Worm (Caenorhabditis elegans) whole organism, L3 larva: ENCODE measurements around the gene nhr-236.

Source experiments
- R02D3.7 ChIP-seq: fragments of 150-350 bp; optimal IDR thresholded peaks from 2 replicates; lab custom pipeline; 2014; ENCODE audit warnings: missing biosample characterization, missing genetic modification characterization
- ZK546.5 ChIP-seq: sonication (generic microtip); optimal IDR thresholded peaks from 2 replicates; lab custom pipeline; 2017; ENCODE audit warnings: missing biosample characterization, missing genetic modification characterization
- ama-1 ChIP-seq: fragments of 150-350 bp; optimal IDR thresholded peaks from 2 replicates; lab custom pipeline; 2018
- ceh-16 ChIP-seq: sonication (generic microtip); optimal IDR thresholded peaks from 2 replicates; lab custom pipeline; 2017; ENCODE audit warnings: missing biosample characterization, missing genetic modification characterization
- ceh-28 ChIP-seq: fragments of 150-350 bp; optimal IDR thresholded peaks from 2 replicates; lab custom pipeline; 2014; ENCODE audit warnings: missing biosample characterization, missing genetic modification reagents, missing genetic modification characterization
- ceh-9 ChIP-seq: sonication (generic microtip); optimal IDR thresholded peaks from 2 replicates; lab custom pipeline; 2018; ENCODE audit warnings: missing biosample characterization, missing genetic modification characterization
- egl-27 ChIP-seq: sonication (generic microtip); optimal IDR thresholded peaks from 4 replicates; lab custom pipeline; 2017; ENCODE audit warnings: missing biosample characterization, missing genetic modification reagents, missing genetic modification characterization
- elt-1 ChIP-seq: fragments of 150-350 bp; optimal IDR thresholded peaks from 2 replicates; lab custom pipeline; 2014; ENCODE audit warnings: missing biosample characterization, missing genetic modification characterization
- elt-2 ChIP-seq: sonication (generic microtip); optimal IDR thresholded peaks from 2 replicates; lab custom pipeline; 2016; ENCODE audit warnings: missing genetic modification reagents, mild to moderate bottlenecking, missing genetic modification characterization, missing compliant biosample characterization
- elt-3 ChIP-seq, 3 experiments: fragments of 150-350 bp in 1 of 3; sonication (generic microtip) in 2 of 3; optimal IDR thresholded peaks; 2 replicates in 2 of 3; 4 replicates in 1 of 3; lab custom pipeline; 2014 to 2017; ENCODE audit warnings: missing biosample characterization in 3 of 3, missing genetic modification characterization in 3 of 3
- eor-1 ChIP-seq, 2 experiments: fragments of 150-350 bp; optimal IDR thresholded peaks; 2 replicates each; lab custom pipeline; 2014 to 2018; ENCODE audit warnings: missing biosample characterization in 2 of 2, missing genetic modification characterization in 2 of 2
- fkh-10 ChIP-seq: sonication (generic microtip); optimal IDR thresholded peaks from 2 replicates; lab custom pipeline; 2017; ENCODE audit warnings: missing biosample characterization, missing genetic modification reagents, missing genetic modification characterization
- fkh-2 ChIP-seq: fragments of 150-350 bp; optimal IDR thresholded peaks from 2 replicates; lab custom pipeline; 2014; ENCODE audit warnings: missing biosample characterization, missing genetic modification reagents, missing genetic modification characterization
- hmg-11 ChIP-seq: sonication (generic microtip); optimal IDR thresholded peaks from 2 replicates; lab custom pipeline; 2016; ENCODE audit warnings: missing genetic modification characterization, missing compliant biosample characterization
- jun-1 ChIP-seq: fragments of 150-350 bp; optimal IDR thresholded peaks from 2 replicates; lab custom pipeline; 2014; ENCODE audit warnings: missing biosample characterization, missing genetic modification reagents, missing genetic modification characterization
- lin-15B ChIP-seq: fragments of 150-350 bp; optimal IDR thresholded peaks from 2 replicates; lab custom pipeline; 2014; ENCODE audit warnings: missing biosample characterization, missing genetic modification characterization
- mml-1 ChIP-seq: fragments of 150-350 bp; sonication (generic microtip); optimal IDR thresholded peaks from 3 replicates; lab custom pipeline; 2014; ENCODE audit warnings: missing biosample characterization, missing genetic modification characterization
- nfya-1 ChIP-seq: sonication (generic microtip); optimal IDR thresholded peaks from 2 replicates; lab custom pipeline; 2017; ENCODE audit warnings: missing genetic modification characterization, mild to moderate bottlenecking, missing compliant biosample characterization, antibody characterized with exemption, moderate library complexity; ENCODE audit not compliant: insufficient read depth
- nhr-11 ChIP-seq: fragments of 150-350 bp; optimal IDR thresholded peaks from 2 replicates; lab custom pipeline; 2014; ENCODE audit warnings: missing biosample characterization, missing genetic modification characterization
- nhr-23 ChIP-seq: fragments of 150-350 bp; optimal IDR thresholded peaks from 2 replicates; lab custom pipeline; 2014; ENCODE audit warnings: missing biosample characterization, missing genetic modification reagents, missing genetic modification characterization
- nhr-43 ChIP-seq: sonication (generic microtip); optimal IDR thresholded peaks from 2 replicates; lab custom pipeline; 2016; ENCODE audit warnings: mild to moderate bottlenecking, missing genetic modification characterization, missing compliant biosample characterization; ENCODE audit not compliant: poor library complexity, severe bottlenecking
- nhr-76 ChIP-seq: fragments of 150-350 bp; sonication (generic microtip); optimal IDR thresholded peaks from 5 replicates; lab custom pipeline; 2014; ENCODE audit warnings: missing biosample characterization, missing genetic modification characterization
- nhr-77 ChIP-seq: fragments of 150-350 bp; optimal IDR thresholded peaks from 2 replicates; lab custom pipeline; 2014; ENCODE audit warnings: missing biosample characterization, missing genetic modification characterization
- sea-2 ChIP-seq: fragments of 150-350 bp; sonication (generic microtip); optimal IDR thresholded peaks from 4 replicates; lab custom pipeline; 2014; ENCODE audit warnings: missing biosample characterization, missing genetic modification reagents, missing genetic modification characterization
- skn-1 ChIP-seq: fragments of 150-350 bp; optimal IDR thresholded peaks from 2 replicates; lab custom pipeline; 2014; ENCODE audit warnings: missing biosample characterization, missing genetic modification characterization
- snpc-4 ChIP-seq: fragments of 150-350 bp; optimal IDR thresholded peaks from 2 replicates; lab custom pipeline; 2014; ENCODE audit warnings: missing biosample characterization, missing genetic modification characterization
- tbx-2 ChIP-seq: sonication (generic microtip); optimal IDR thresholded peaks from 2 replicates; lab custom pipeline; 2016; ENCODE audit warnings: mild to moderate bottlenecking, missing genetic modification characterization, missing compliant biosample characterization
- unc-39 ChIP-seq: sonication (generic microtip); optimal IDR thresholded peaks from 4 replicates; lab custom pipeline; 2017; ENCODE audit warnings: missing biosample characterization, missing genetic modification characterization
- unc-62 ChIP-seq: fragments of 150-350 bp; sonication (generic microtip); optimal IDR thresholded peaks from 4 replicates; lab custom pipeline; 2014; ENCODE audit warnings: missing biosample characterization, missing genetic modification reagents, missing genetic modification characterization
- zag-1 ChIP-seq: fragments of 150-350 bp; optimal IDR thresholded peaks from 2 replicates; lab custom pipeline; 2014; ENCODE audit warnings: missing biosample characterization, missing genetic modification characterization
- ztf-4 ChIP-seq: fragments of 150-350 bp; optimal IDR thresholded peaks from 2 replicates; lab custom pipeline; 2014; ENCODE audit warnings: missing biosample characterization, missing genetic modification characterization

nhr-236 gene

DNA sequence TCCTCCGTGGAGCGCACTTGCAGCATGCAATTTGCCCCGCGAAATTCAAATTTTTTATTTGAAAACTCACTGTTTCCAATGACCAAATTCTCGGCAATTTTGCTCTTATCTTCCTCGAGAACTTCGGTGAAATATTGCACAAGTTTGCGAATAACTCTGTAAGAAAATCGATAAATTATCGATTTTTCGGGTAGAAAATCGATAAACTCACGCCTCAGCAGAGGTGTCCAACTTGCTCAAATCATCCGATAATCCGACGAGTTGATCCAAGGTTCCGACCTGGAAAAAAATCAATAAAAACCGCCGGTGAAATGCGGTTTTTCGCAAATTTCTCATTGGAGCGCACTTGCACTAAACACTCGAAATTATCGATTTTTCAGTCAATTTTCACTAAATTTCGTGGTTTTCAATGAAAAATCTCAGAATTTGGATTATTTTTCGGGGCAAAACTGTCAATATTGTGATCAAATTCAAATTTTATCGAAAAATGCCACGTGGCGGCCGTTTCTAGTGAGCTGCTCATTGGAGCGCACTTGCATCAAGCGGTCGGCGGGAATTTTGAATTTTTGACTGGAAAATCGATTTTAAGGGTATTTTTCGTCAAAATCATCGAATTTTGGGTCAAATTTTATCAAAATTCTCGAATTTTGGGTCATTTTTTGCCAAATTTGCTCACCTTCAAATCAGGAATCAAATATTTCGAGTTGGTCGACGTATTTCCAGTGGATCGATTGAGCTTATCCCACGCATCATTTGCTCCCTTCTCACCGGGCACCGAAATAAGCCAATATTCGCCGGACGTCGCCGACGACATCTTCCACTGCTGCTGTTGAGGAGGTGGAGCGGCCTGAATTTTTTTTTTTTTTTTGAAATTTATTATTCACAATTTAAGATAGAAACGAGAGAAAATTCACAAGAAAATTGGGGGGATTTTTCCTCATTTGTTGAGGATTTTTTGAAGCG, 15.4 kb downstream of the nhr-236 start, which contains the start of gene vha-11:
TSS of gene vha-11 (minus strand) at position 847 of the 963 bp plus-strand sequence.
- TF ChIP-seq ceh-28 (tag; lab: Kevin White, UChicago) (peak; percentile 86), unc-62 (GFP tag; lab: Kevin White, UChicago) (no peak), ama-1 (lab: Kevin White, UChicago) (peak; percentile 44), nhr-23 (no peak), lin-15B (peak; percentile 1), elt-2 (peak; percentile 1), fkh-10 (no peak), nhr-43 (tag; lab: Kevin White, UChicago) (peak; percentile 1)

DNA sequence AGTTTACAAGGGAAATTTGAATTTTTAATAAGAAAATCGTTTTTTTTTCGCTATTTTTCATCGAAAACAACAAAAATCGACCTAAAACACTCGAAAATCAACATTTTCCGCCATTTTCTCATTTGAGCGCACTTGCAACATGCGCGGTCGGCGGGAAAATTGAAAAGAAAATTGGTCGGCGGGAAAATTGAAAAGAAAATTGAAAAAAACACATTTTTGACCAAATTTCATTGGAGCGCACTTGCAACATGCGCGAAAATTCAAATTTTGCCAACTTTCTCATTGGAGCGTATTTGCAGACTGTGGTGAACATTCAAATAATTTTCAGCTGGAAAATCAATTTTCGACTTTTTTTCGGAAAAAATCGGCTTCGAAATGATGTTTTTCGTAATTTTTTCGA, 17.9 kb downstream of the nhr-236 start:
- no peak for TF ChIP-seq egl-27 (tag; lab: Kevin White, UChicago)
- peak; percentile 18 for TF ChIP-seq lin-15B

DNA sequence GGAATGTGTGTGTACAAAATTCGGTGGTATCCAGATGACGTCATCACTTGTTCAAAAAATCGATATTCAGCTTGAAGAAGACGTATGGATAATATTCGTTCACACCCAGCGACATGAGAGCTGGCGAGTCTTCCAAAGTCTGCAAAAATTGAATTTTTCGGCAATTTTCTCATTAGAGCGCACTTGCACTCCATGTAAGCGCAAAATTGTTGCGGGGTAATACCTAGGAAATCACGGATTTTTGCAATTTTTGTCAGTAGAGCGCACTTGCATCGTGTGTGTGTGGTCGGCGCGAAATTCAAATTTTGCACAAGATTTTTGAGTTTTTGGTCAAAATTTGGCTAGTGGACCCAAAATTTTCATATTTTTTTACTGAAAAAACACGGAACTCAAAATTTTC, 21.2 kb downstream of the nhr-236 start:
- TF ChIP-seq elt-3 (tag; optimal IDR thresholded peaks at IDR 0.05; lab: Kevin White, UChicago), result no peak
- TF ChIP-seq fkh-2 (tag; lab: Kevin White, UChicago), result no peak
- TF ChIP-seq egl-27 (tag; lab: Kevin White, UChicago), result no peak
- no peak for TF ChIP-seq hmg-11 (tag; lab: Kevin White, UChicago)
- no peak for TF ChIP-seq ama-1 (lab: Kevin White, UChicago)
- no peak for TF ChIP-seq lin-15B
- TF ChIP-seq nhr-43 (tag; lab: Kevin White, UChicago), result no peak
- no peak for TF ChIP-seq ceh-16 (tag; lab: Kevin White, UChicago)
- no peak for TF ChIP-seq unc-39 (tag; lab: Kevin White, UChicago)
- TF ChIP-seq nhr-11 (tag; lab: Kevin White, UChicago), result no peak
- TF ChIP-seq ceh-28 (tag; lab: Kevin White, UChicago), result no peak
- TF ChIP-seq ztf-4 (tag; lab: Kevin White, UChicago), result no peak
- no peak for TF ChIP-seq ZK546.5 (tag; lab: Kevin White, UChicago)
- TF ChIP-seq elt-2, result no peak
- TF ChIP-seq elt-1, result no peak
- TF ChIP-seq eor-1 (tag; optimal IDR thresholded peaks at IDR 0.05; lab: Kevin White, UChicago), result no peak
- no peak for TF ChIP-seq nfya-1 (tag; lab: Kevin White, UChicago)
- TF ChIP-seq jun-1, result no peak
- no peak for TF ChIP-seq nhr-76 (tag; lab: Kevin White, UChicago)
- no peak for TF ChIP-seq ceh-9 (tag; lab: Kevin White, UChicago)

DNA sequence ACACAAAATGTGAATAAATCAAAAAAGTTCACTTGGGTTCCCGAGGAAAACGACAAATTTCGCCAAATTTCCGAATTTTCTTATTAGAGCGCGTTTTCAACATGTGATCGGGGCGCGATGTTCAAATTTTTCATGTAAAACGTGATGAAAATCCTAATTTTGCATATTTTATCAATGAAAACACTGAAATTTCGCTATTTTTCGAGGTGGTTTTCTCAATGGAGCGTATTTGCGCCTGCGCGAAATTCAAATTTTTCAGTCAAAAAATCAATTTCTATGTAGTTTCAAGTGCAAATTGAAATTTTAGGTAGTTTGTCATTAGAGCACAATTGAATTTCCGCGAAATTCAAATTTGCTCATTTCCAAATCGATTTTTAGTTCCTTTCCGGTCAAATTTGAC, 22.1 kb downstream of the nhr-236 start:
- TF ChIP-seq lin-15B, result peak; percentile 21
- TF ChIP-seq nhr-77, result no peak

DNA sequence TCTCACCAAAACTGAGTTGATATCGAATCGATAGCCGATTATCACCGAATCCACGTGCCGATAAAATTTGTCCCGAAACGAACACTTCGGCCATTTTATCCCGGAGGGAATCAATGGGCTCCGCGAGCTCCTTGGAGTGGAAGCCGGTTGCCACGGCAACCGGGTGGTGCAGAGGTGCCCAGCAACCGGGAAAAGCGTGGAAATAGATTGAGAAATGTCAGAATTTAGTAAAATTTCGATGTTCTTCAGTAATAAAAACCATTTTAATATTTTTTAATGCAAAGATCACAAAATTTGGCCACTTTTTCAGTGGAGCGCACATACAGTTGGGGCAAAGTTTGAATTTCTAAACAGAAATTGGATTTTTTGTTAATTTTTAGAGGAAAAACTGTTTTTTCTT, 23.0 kb downstream of the nhr-236 start, which contains the start of gene mksr-2:
TSS of gene mksr-2 (minus strand) at position 101 of the 400 bp plus-strand sequence.
- TF ChIP-seq hmg-11 (tag; lab: Kevin White, UChicago), result no peak
- TF ChIP-seq, all 47 proteins: peak for 0

DNA sequence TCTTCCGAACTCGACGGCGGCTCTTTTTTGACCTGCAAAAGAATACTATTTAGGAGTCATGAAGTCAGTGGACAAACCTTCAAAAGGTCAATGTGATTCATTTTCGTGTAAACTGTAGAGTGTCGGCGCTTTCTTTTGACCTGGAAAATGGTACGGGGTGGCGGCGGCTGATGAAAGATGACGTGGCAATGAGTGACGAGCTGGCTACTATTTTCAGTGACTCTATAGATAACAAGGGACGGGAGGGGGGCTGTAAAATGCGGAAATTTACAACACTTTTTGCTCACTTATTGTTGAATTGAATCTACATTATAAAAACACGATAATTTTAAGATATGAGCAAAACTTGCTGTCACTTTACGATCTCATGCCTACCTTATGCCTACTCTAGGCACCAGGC, 29.3 kb downstream of the nhr-236 start, which contains the start of gene lin-1:
TSS of gene lin-1 (minus strand) at position 101 of the 400 bp plus-strand sequence.
- TF ChIP-seq fkh-10 (no peak), tbx-2 (tag; lab: Kevin White, UChicago) (no peak), nhr-43 (tag; lab: Kevin White, UChicago) (no peak), sea-2 (GFP tag; lab: Kevin White, UChicago) (no peak), ZK546.5 (tag; lab: Kevin White, UChicago) (no peak)

DNA sequence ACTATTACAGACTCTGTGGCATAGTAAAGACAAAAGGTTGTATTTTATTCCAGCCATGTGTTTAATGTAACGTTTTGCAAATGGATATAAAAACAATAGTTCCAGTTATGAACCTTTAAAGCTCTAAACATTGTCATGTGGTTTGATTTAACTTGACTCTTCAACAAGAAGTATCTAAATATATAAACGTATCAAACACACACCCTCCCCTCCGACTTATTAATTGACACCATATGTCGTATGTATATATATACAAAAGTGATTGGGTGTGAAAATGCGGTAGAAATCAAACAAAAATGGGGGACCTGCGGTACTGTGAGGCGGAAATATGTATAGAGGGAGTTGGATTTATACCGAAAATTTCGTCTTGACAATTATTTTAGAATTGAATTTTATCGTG, 31.1 kb downstream of the nhr-236 start:
- no peak for TF ChIP-seq snpc-4 (tag; lab: Kevin White, UChicago)
- no peak for TF ChIP-seq zag-1 (tag; lab: Kevin White, UChicago)
- no peak for TF ChIP-seq R02D3.7 (tag; lab: Kevin White, UChicago)
- TF ChIP-seq skn-1 (tag; lab: Kevin White, UChicago), result no peak
- TF ChIP-seq ama-1 (lab: Kevin White, UChicago), result no peak
- no peak for TF ChIP-seq fkh-10
- no peak for TF ChIP-seq mml-1 (tag; lab: Kevin White, UChicago)
- no peak for TF ChIP-seq fkh-2 (tag; lab: Kevin White, UChicago)
